Worm (Caenorhabditis elegans) whole organism, L4 larva: ENCODE results near the gene spe-44.

Experiments used
- D1046.2 ChIP-seq: fragments of 200-800 bp; sonication (Bioruptor generic); IDR thresholded peaks from 2 replicates; pipeline ENCODE4 v1.3.6; 2022; ENCODE audit warnings: missing genetic modification characterization, missing compliant biosample characterization
- F44E2.7 ChIP-seq: fragments of 200-800 bp; sonication (Bioruptor generic); IDR thresholded peaks from 2 replicates; pipeline ENCODE4 v2.1.2; 2022; ENCODE audit warnings: missing genetic modification characterization, missing compliant biosample characterization
- T26A8.4 ChIP-seq: fragments of 200-800 bp; sonication (Bioruptor generic); IDR thresholded peaks from 2 replicates; pipeline ENCODE4 v1.3.6; 2022; ENCODE audit warnings: missing genetic modification characterization, missing compliant biosample characterization
- ZK546.5 ChIP-seq, 2 experiments: sonication (generic microtip); optimal IDR thresholded peaks; 2 replicates each; lab custom pipeline; 2017; ENCODE audit warnings: missing biosample characterization in 2 of 2, missing genetic modification characterization in 2 of 2
- aha-1 ChIP-seq: fragments of 150-350 bp; peaks from one replicate; lab custom pipeline; 2014; ENCODE audit warnings: missing biosample characterization, missing genetic modification characterization
- aly-2 ChIP-seq: sonication (generic microtip); optimal IDR thresholded peaks from 2 replicates; lab custom pipeline; 2018; ENCODE audit warnings: missing biosample characterization, missing genetic modification characterization
- arid-1 ChIP-seq: fragments of 200-800 bp; sonication (Bioruptor generic); conservative IDR thresholded peaks from 2 replicates; pipeline ENCODE4 v1.3.6; 2022; ENCODE audit warnings: missing genetic modification reagents, missing genetic modification characterization, missing compliant biosample characterization
- attf-4 ChIP-seq: sonication (generic microtip); optimal IDR thresholded peaks from 3 replicates; lab custom pipeline; 2017; ENCODE audit warnings: missing biosample characterization, missing genetic modification characterization
- ceh-20 ChIP-seq: fragments of 200-800 bp; sonication (Bioruptor generic); IDR thresholded peaks from 2 replicates; pipeline ENCODE4 v1.3.6; 2022; ENCODE audit warnings: missing genetic modification reagents, missing genetic modification characterization, missing compliant biosample characterization
- ceh-62 ChIP-seq: sonication (generic microtip); optimal IDR thresholded peaks from 2 replicates; lab custom pipeline; 2017; ENCODE audit warnings: missing biosample characterization, missing genetic modification characterization
- ces-1 ChIP-seq: fragments of 150-350 bp; sonication (generic microtip); optimal IDR thresholded peaks from 4 replicates; lab custom pipeline; 2014; ENCODE audit warnings: missing biosample characterization, missing genetic modification reagents, missing genetic modification characterization
- cey-2 ChIP-seq: sonication (generic microtip); optimal IDR thresholded peaks from 3 replicates; lab custom pipeline; 2017; ENCODE audit warnings: missing genetic modification characterization, mild to moderate bottlenecking, missing compliant biosample characterization, antibody characterized with exemption, borderline replicate concordance; ENCODE audit not compliant: insufficient read depth
- daf-16 ChIP-seq, 3 experiments: sonication (generic microtip); optimal IDR thresholded peaks; 2 replicates each; lab custom pipeline; 2016 to 2017; ENCODE audit warnings: missing genetic modification characterization in 3 of 3, missing genetic modification reagents in 3 of 3, mild to moderate bottlenecking in 2 of 3, missing compliant biosample characterization in 2 of 3, missing biosample characterization in 1 of 3, moderate library complexity in 1 of 3
- dmd-6 ChIP-seq: fragments of 200-800 bp; sonication (Bioruptor generic); IDR thresholded peaks from 2 replicates; pipeline ENCODE4 v1.3.6; 2022; ENCODE audit warnings: missing genetic modification reagents, missing genetic modification characterization, missing compliant biosample characterization
- dmd-9 ChIP-seq: fragments of 200-800 bp; sonication (Bioruptor generic); IDR thresholded peaks from 2 replicates; pipeline ENCODE4 v1.3.6; 2022; ENCODE audit warnings: missing genetic modification reagents, missing genetic modification characterization, missing compliant biosample characterization
- dve-1 ChIP-seq: sonication (generic microtip); optimal IDR thresholded peaks from 2 replicates; lab custom pipeline; 2017; ENCODE audit warnings: antibody characterized with exemption, mild to moderate bottlenecking, missing genetic modification characterization, missing compliant biosample characterization; ENCODE audit not compliant: insufficient read depth
- fkh-10 ChIP-seq: fragments of 150-350 bp; optimal IDR thresholded peaks from 2 replicates; lab custom pipeline; 2014; ENCODE audit warnings: missing biosample characterization, missing genetic modification reagents, missing genetic modification characterization
- fos-1 ChIP-seq: fragments of 150-350 bp; optimal IDR thresholded peaks from 2 replicates; lab custom pipeline; 2014; ENCODE audit warnings: missing biosample characterization, missing genetic modification characterization
- hlh-11 ChIP-seq: fragments of 200-800 bp; sonication (Bioruptor generic); optimal IDR thresholded peaks from 2 replicates; lab custom pipeline; 2018; ENCODE audit warnings: mild to moderate bottlenecking, missing genetic modification characterization, missing compliant biosample characterization
- hlh-30 ChIP-seq: sonication (generic microtip); optimal IDR thresholded peaks from 2 replicates; lab custom pipeline; 2017; ENCODE audit warnings: antibody characterized with exemption, mild to moderate bottlenecking, missing genetic modification characterization, missing compliant biosample characterization; ENCODE audit not compliant: insufficient read depth
- hmg-1.1 ChIP-seq: fragments of 200-800 bp; sonication (Bioruptor generic); IDR thresholded peaks from 2 replicates; pipeline ENCODE4 v1.3.6; 2022; ENCODE audit warnings: missing genetic modification reagents, missing genetic modification characterization, missing compliant biosample characterization
- lin-1 ChIP-seq: fragments of 200-800 bp; sonication (Bioruptor generic); IDR thresholded peaks from 2 replicates; pipeline ENCODE4 v1.3.6; 2022; ENCODE audit warnings: missing genetic modification reagents, missing genetic modification characterization, missing compliant biosample characterization
- lin-38 ChIP-seq: fragments of 200-800 bp; sonication (Bioruptor generic); IDR thresholded peaks from 2 replicates; pipeline ENCODE4 v1.3.6; 2022; ENCODE audit warnings: missing genetic modification reagents, missing genetic modification characterization, missing compliant biosample characterization
- lsy-2 ChIP-seq, 2 experiments: fragments of 150-350 bp in 1 of 2; sonication (generic microtip) in 1 of 2; optimal IDR thresholded peaks; 2 replicates each; lab custom pipeline; 2014 to 2017; ENCODE audit warnings: missing biosample characterization in 2 of 2, missing genetic modification characterization in 2 of 2
- mdt-29 ChIP-seq: fragments of 200-800 bp; sonication (Bioruptor generic); IDR thresholded peaks from 2 replicates; pipeline ENCODE4 v1.3.6; 2022; ENCODE audit warnings: missing genetic modification reagents, missing genetic modification characterization, missing compliant biosample characterization
- mep-1 ChIP-seq: fragments of 150-350 bp; sonication (generic microtip); optimal IDR thresholded peaks from 3 replicates; lab custom pipeline; 2014; ENCODE audit warnings: missing biosample characterization, missing genetic modification characterization
- nhr-102 ChIP-seq: sonication (generic microtip); optimal IDR thresholded peaks from 2 replicates; lab custom pipeline; 2016; ENCODE audit warnings: mild to moderate bottlenecking, missing genetic modification characterization, moderate library complexity, missing compliant biosample characterization
- nhr-11 ChIP-seq: fragments of 150-350 bp; optimal IDR thresholded peaks from 2 replicates; lab custom pipeline; 2014; ENCODE audit warnings: missing biosample characterization, missing genetic modification characterization
- nhr-111 ChIP-seq: fragments of 200-800 bp; sonication (Bioruptor generic); optimal IDR thresholded peaks from 2 replicates; lab custom pipeline; 2018; ENCODE audit warnings: mild to moderate bottlenecking, missing genetic modification characterization, missing compliant biosample characterization
- nhr-28 ChIP-seq: fragments of 150-350 bp; optimal IDR thresholded peaks from 2 replicates; lab custom pipeline; 2014; ENCODE audit warnings: missing biosample characterization, missing genetic modification characterization
- nhr-42 ChIP-seq: fragments of 200-800 bp; sonication (Bioruptor generic); IDR thresholded peaks from 2 replicates; pipeline ENCODE4 v1.3.6; 2022; ENCODE audit warnings: missing genetic modification characterization, missing compliant biosample characterization
- nhr-48 ChIP-seq: sonication (generic microtip); optimal IDR thresholded peaks from 2 replicates; lab custom pipeline; 2016; ENCODE audit warnings: mild to moderate bottlenecking, missing genetic modification characterization, missing compliant biosample characterization
- nhr-76 ChIP-seq: fragments of 150-350 bp; optimal IDR thresholded peaks from 2 replicates; lab custom pipeline; 2014; ENCODE audit warnings: missing biosample characterization, missing genetic modification characterization
- nhr-77 ChIP-seq: fragments of 150-350 bp; optimal IDR thresholded peaks from 2 replicates; lab custom pipeline; 2014; ENCODE audit warnings: missing biosample characterization, missing genetic modification characterization
- php-3 ChIP-seq: fragments of 200-800 bp; sonication (Bioruptor generic); IDR thresholded peaks from 2 replicates; pipeline ENCODE4 v1.3.6; 2022; ENCODE audit warnings: missing genetic modification reagents, missing genetic modification characterization, missing compliant biosample characterization
- pqm-1 ChIP-seq: sonication (generic microtip); optimal IDR thresholded peaks from 2 replicates; lab custom pipeline; 2017; ENCODE audit warnings: missing biosample characterization, missing genetic modification characterization
- snpc-4 ChIP-seq: fragments of 150-350 bp; optimal IDR thresholded peaks from 2 replicates; lab custom pipeline; 2014; ENCODE audit warnings: missing biosample characterization, missing genetic modification characterization
- unc-62 ChIP-seq, 3 experiments: fragments of 150-350 bp in 1 of 3; sonication (generic microtip); optimal IDR thresholded peaks in 2 of 3; peaks in 1 of 3; 1 replicate in 1 of 3; 2 replicates in 2 of 3; lab custom pipeline; 2014 to 2017; ENCODE audit warnings: missing biosample characterization in 3 of 3, missing genetic modification characterization in 3 of 3, missing genetic modification reagents in 3 of 3, missing genotype in 1 of 3
- vab-7 ChIP-seq: fragments of 200-800 bp; sonication (Bioruptor generic); IDR thresholded peaks from 2 replicates; pipeline ENCODE4 v1.3.6; 2022; ENCODE audit warnings: missing genetic modification reagents, missing genetic modification characterization, missing compliant biosample characterization
- zag-1 ChIP-seq: fragments of 150-350 bp; optimal IDR thresholded peaks from 2 replicates; lab custom pipeline; 2014; ENCODE audit warnings: missing biosample characterization, missing genetic modification characterization
- zip-11 ChIP-seq: fragments of 200-800 bp; sonication (Bioruptor generic); IDR thresholded peaks from 2 replicates; pipeline ENCODE4 v1.3.6; 2022; ENCODE audit warnings: missing genetic modification characterization, missing compliant biosample characterization
- ztf-11 ChIP-seq: fragments of 150-350 bp; optimal IDR thresholded peaks from 2 replicates; lab custom pipeline; 2014; ENCODE audit warnings: missing biosample characterization, missing genetic modification characterization
- ztf-7 ChIP-seq: fragments of 150-350 bp; optimal IDR thresholded peaks from 2 replicates; lab custom pipeline; 2014; ENCODE audit warnings: missing biosample characterization, missing genetic modification characterization

Gene spe-44

ce11 chrIV:12425595-12425994 lies 28.4 kb downstream of the spe-44 start:
- 0 out of 2 replicates have a peak, but pooled peaks have one; percentile 45 for TF ChIP-seq vab-7 (GFP tag; lab: Robert Waterston, UW)
- TF ChIP-seq dmd-9, result no peak
- TF ChIP-seq unc-62 (GFP tag; optimal IDR thresholded peaks at IDR 0.05 in 1 of 2; lab: Kevin White, UChicago), result peak in 1 of 2 experiments; percentile 97
- no peak for TF ChIP-seq unc-62 (tag; optimal IDR thresholded peaks at IDR 0.05; lab: Kevin White, UChicago)
- TF ChIP-seq mep-1 (tag; lab: Kevin White, UChicago), result peak; percentile 9
- TF ChIP-seq ztf-11 (tag; lab: Kevin White, UChicago), result no peak
- no peak for TF ChIP-seq ZK546.5 (tag; optimal IDR thresholded peaks at IDR 0.05; lab: Kevin White, UChicago)
- TF ChIP-seq hlh-30 (tag; lab: Kevin White, UChicago), result peak; percentile 53
- no peak for TF ChIP-seq php-3 (GFP tag; lab: Robert Waterston, UW)
- no peak for TF ChIP-seq ceh-62 (tag; lab: Kevin White, UChicago)
- TF ChIP-seq aha-1 (tag; lab: Kevin White, UChicago), result peak; percentile 93
- no peak for TF ChIP-seq daf-16 (GFP tag; optimal IDR thresholded peaks at IDR 0.05; lab: Kevin White, UChicago)
- TF ChIP-seq daf-16 (tag; optimal IDR thresholded peaks at IDR 0.05; lab: Kevin White, UChicago), result no peak
- TF ChIP-seq ceh-20 (GFP tag; lab: Robert Waterston, UW), result peak; percentile 76
- TF ChIP-seq T26A8.4 (GFP tag; lab: Robert Waterston, UW), result no peak
- TF ChIP-seq mdt-29 (GFP tag; lab: Robert Waterston, UW), result 0 out of 2 replicates have a peak, but pooled peaks have one; percentile 11
- TF ChIP-seq, all 104 proteins: peak for 7

ce11 chrIV:12420455-12420854 lies 33.6 kb downstream of the spe-44 start, which contains the start of gene ugt-65:
Gene ugt-65, plus strand, starts transcription at chrIV:12420683.
- TF ChIP-seq dve-1 (tag; lab: Kevin White, UChicago), result peak; percentile 67
- peak in 1 of 2 experiments; percentile 17 for TF ChIP-seq lsy-2 (tag; optimal IDR thresholded peaks at IDR 0.05; lab: Kevin White, UChicago)
- peak; percentile 54 for TF ChIP-seq hlh-11 (tag; lab: Kevin White, UChicago)
- TF ChIP-seq lin-38, result no peak
- TF ChIP-seq zip-11 (GFP tag; lab: Robert Waterston, UW), result no peak
- peak; percentile 1 for TF ChIP-seq nhr-102 (tag; lab: Kevin White, UChicago)
- peak; percentile 27 for TF ChIP-seq nhr-48 (tag; lab: Kevin White, UChicago)
- peak; percentile 54 for TF ChIP-seq dmd-6 (GFP tag; lab: Robert Waterston, UW)
- TF ChIP-seq nhr-28 (tag; lab: Kevin White, UChicago), result peak; percentile 72
- no peak for TF ChIP-seq zag-1 (tag; lab: Kevin White, UChicago)
- no peak for TF ChIP-seq fos-1
- peak; percentile 46 for TF ChIP-seq nhr-77 (tag; lab: Kevin White, UChicago)
- peak; percentile 76 for TF ChIP-seq pqm-1 (tag; lab: Kevin White, UChicago)
- TF ChIP-seq daf-16 (GFP tag; optimal IDR thresholded peaks at IDR 0.05; lab: Kevin White, UChicago), result no peak
- TF ChIP-seq daf-16 (tag; optimal IDR thresholded peaks at IDR 0.05; lab: Kevin White, UChicago), result peak; percentile 74
- TF ChIP-seq, all 104 proteins: peak for 10

ce11 chrIV:12419291-12419690 lies 34.7 kb downstream of the spe-44 start:
- TF ChIP-seq attf-4 (no peak), mep-1 (tag; lab: Kevin White, UChicago) (peak; percentile 14), php-3 (GFP tag; lab: Robert Waterston, UW) (no peak), fkh-10 (GFP tag; lab: Kevin White, UChicago) (peak; percentile 54)

- TF ChIP-seq hmg-1.1 (GFP tag; lab: Robert Waterston, UW) (peak; percentile 76), D1046.2 (GFP tag; lab: Robert Waterston, UW) (peak; percentile 82; the same call in 1 of the 2 replicates), lin-1 (GFP tag; lab: Robert Waterston, UW) (peak; percentile 55; the same call in 1 of the 2 replicates), nhr-111 (GFP tag; lab: Kevin White, UChicago) (peak; percentile 69), snpc-4 (no peak), ztf-7 (tag; lab: Kevin White, UChicago) (peak; percentile 78), nhr-76 (no peak), F44E2.7 (no peak), nhr-11 (tag; lab: Kevin White, UChicago) (no peak), aly-2 (tag; lab: Kevin White, UChicago) (no peak), cey-2 (no peak), nhr-42 (GFP tag; lab: Robert Waterston, UW) (no peak), zip-11 (GFP tag; lab: Robert Waterston, UW) (no peak), ces-1 (GFP tag; lab: Kevin White, UChicago) (no peak), lsy-2 (tag; optimal IDR thresholded peaks at IDR 0.05; lab: Kevin White, UChicago) (peak in 1 of 2 experiments; percentile 58), arid-1 (peak; percentile 86), fkh-10 (GFP tag; lab: Kevin White, UChicago) (no peak), aha-1 (tag; lab: Kevin White, UChicago) (no peak), hlh-30 (tag; lab: Kevin White, UChicago) (peak; percentile 59)
Observed at ce11 chrIV:12417536-12418195, 36.3 kb downstream of the spe-44 start, which contains the start of gene F08G5.3. Gene F08G5.3, minus strand, starts transcription at chrIV:12417586.
